Worm (Caenorhabditis elegans): ENCODE measurements around the gene E04F6.8.

DNA sequence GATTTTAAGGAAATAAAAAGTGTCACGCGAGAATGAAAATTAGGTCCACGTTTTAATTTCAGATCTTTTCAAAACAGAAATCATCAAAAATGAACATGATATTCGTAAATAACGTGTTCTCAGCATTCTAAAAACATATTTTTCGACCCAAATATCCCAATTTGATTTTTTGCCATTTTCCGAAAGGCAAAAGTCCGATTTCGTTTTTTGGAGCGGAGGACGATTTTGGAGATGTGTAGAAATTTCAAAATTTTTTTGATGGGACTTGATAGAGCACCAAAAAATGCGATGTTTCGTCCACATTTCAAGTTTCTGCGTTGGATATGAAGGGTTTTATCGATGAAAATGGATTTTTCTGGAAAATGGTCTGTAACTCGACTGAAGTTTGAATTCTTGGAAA is 19.5 kb upstream of the E04F6.8 start:
- TF ChIP-seq unc-130 (tag; optimal IDR thresholded peaks at IDR 0.05) (no peak), ceh-8 (GFP tag; optimal IDR thresholded peaks at IDR 0.05) (no peak), sox-4 (tag; optimal IDR thresholded peaks at IDR 0.05) (no peak), pqm-1 (tag; optimal IDR thresholded peaks at IDR 0.05) (no peak), fkh-4 (tag; optimal IDR thresholded peaks at IDR 0.05; ENCODE audit: borderline replicate concordance) (no peak), nhr-71 (tag; optimal IDR thresholded peaks at IDR 0.05) (no peak), pag-3 (tag; optimal IDR thresholded peaks at IDR 0.05; ENCODE audit: borderline replicate concordance, insufficient read depth) (no peak), nhr-77 (tag; optimal IDR thresholded peaks at IDR 0.05) (no peak), lin-35 (GFP tag; optimal IDR thresholded peaks at IDR 0.05) (no peak), nhr-12 (tag; optimal IDR thresholded peaks at IDR 0.05) (no peak), nhr-84 (tag; optimal IDR thresholded peaks at IDR 0.05) (no peak), egl-13 (tag; optimal IDR thresholded peaks at IDR 0.05) (no peak), jun-1 (tag; optimal IDR thresholded peaks at IDR 0.05) (no peak)
